Worm (Caenorhabditis elegans) whole organism, L3 larva: ENCODE measurements around the gene F26D10.13.
A peak's percentile ranks its signal among the peaks of the same experiment; 100 is the strongest.

ENCODE experiments used
- R02D3.7 ChIP-seq: fragments of 150-350 bp; optimal IDR thresholded peaks from 2 replicates; lab custom pipeline; 2014; ENCODE audit warnings: missing biosample characterization, missing genetic modification characterization
- ZK546.5 ChIP-seq: sonication (generic microtip); optimal IDR thresholded peaks from 2 replicates; lab custom pipeline; 2017; ENCODE audit warnings: missing biosample characterization, missing genetic modification characterization
- ceh-28 ChIP-seq: fragments of 150-350 bp; optimal IDR thresholded peaks from 2 replicates; lab custom pipeline; 2014; ENCODE audit warnings: missing biosample characterization, missing genetic modification reagents, missing genetic modification characterization
- ceh-82 ChIP-seq: fragments of 150-350 bp; optimal IDR thresholded peaks from 2 replicates; lab custom pipeline; 2014; ENCODE audit warnings: missing biosample characterization, missing genetic modification characterization
- ceh-9 ChIP-seq: sonication (generic microtip); optimal IDR thresholded peaks from 2 replicates; lab custom pipeline; 2018; ENCODE audit warnings: missing biosample characterization, missing genetic modification characterization
- egl-5 ChIP-seq: fragments of 150-350 bp; optimal IDR thresholded peaks from 2 replicates; lab custom pipeline; 2017; ENCODE audit warnings: missing biosample characterization, missing genetic modification reagents, missing genetic modification characterization, inconsistent platforms
- elt-2 ChIP-seq: sonication (generic microtip); optimal IDR thresholded peaks from 2 replicates; lab custom pipeline; 2016; ENCODE audit warnings: missing genetic modification reagents, mild to moderate bottlenecking, missing genetic modification characterization, missing compliant biosample characterization
- elt-3 ChIP-seq, 3 experiments: fragments of 150-350 bp in 1 of 3; sonication (generic microtip) in 2 of 3; optimal IDR thresholded peaks; 2 replicates in 2 of 3; 4 replicates in 1 of 3; lab custom pipeline; 2014 to 2017; ENCODE audit warnings: missing biosample characterization in 3 of 3, missing genetic modification characterization in 3 of 3
- fkh-10 ChIP-seq: sonication (generic microtip); optimal IDR thresholded peaks from 2 replicates; lab custom pipeline; 2017; ENCODE audit warnings: missing biosample characterization, missing genetic modification reagents, missing genetic modification characterization
- fkh-2 ChIP-seq: fragments of 150-350 bp; optimal IDR thresholded peaks from 2 replicates; lab custom pipeline; 2014; ENCODE audit warnings: missing biosample characterization, missing genetic modification reagents, missing genetic modification characterization
- fos-1 ChIP-seq: fragments of 150-350 bp; optimal IDR thresholded peaks from 2 replicates; lab custom pipeline; 2014; ENCODE audit warnings: missing biosample characterization, missing genetic modification characterization
- hmg-11 ChIP-seq: sonication (generic microtip); optimal IDR thresholded peaks from 2 replicates; lab custom pipeline; 2016; ENCODE audit warnings: missing genetic modification characterization, missing compliant biosample characterization
- jun-1 ChIP-seq: fragments of 150-350 bp; optimal IDR thresholded peaks from 2 replicates; lab custom pipeline; 2014; ENCODE audit warnings: missing biosample characterization, missing genetic modification reagents, missing genetic modification characterization
- lin-15B ChIP-seq: fragments of 150-350 bp; optimal IDR thresholded peaks from 2 replicates; lab custom pipeline; 2014; ENCODE audit warnings: missing biosample characterization, missing genetic modification characterization
- lin-39 ChIP-seq: fragments of 150-350 bp; optimal IDR thresholded peaks from 2 replicates; lab custom pipeline; 2018; ENCODE audit warnings: missing biosample characterization, missing genetic modification reagents, missing genetic modification characterization
- lsy-12 ChIP-seq: sonication (generic microtip); optimal IDR thresholded peaks from 2 replicates; lab custom pipeline; 2016; ENCODE audit warnings: mild to moderate bottlenecking, missing genetic modification characterization, missing compliant biosample characterization
- mdl-1 ChIP-seq: fragments of 150-350 bp; optimal IDR thresholded peaks from 2 replicates; lab custom pipeline; 2014; ENCODE audit warnings: missing biosample characterization, missing genetic modification characterization
- nfya-1 ChIP-seq: sonication (generic microtip); optimal IDR thresholded peaks from 2 replicates; lab custom pipeline; 2017; ENCODE audit warnings: missing genetic modification characterization, mild to moderate bottlenecking, missing compliant biosample characterization, antibody characterized with exemption, moderate library complexity; ENCODE audit not compliant: insufficient read depth
- nhr-12 ChIP-seq: fragments of 150-350 bp; optimal IDR thresholded peaks from 2 replicates; lab custom pipeline; 2014; ENCODE audit warnings: missing biosample characterization, missing genetic modification characterization
- nhr-23 ChIP-seq: fragments of 150-350 bp; optimal IDR thresholded peaks from 2 replicates; lab custom pipeline; 2014; ENCODE audit warnings: missing biosample characterization, missing genetic modification reagents, missing genetic modification characterization
- nhr-25 ChIP-seq: sonication (generic microtip); optimal IDR thresholded peaks from 2 replicates; lab custom pipeline; 2017; ENCODE audit warnings: missing biosample characterization, missing genetic modification characterization
- nhr-28 ChIP-seq: fragments of 150-350 bp; optimal IDR thresholded peaks from 2 replicates; lab custom pipeline; 2014; ENCODE audit warnings: missing biosample characterization, missing genetic modification characterization
- nhr-43 ChIP-seq: sonication (generic microtip); optimal IDR thresholded peaks from 2 replicates; lab custom pipeline; 2016; ENCODE audit warnings: mild to moderate bottlenecking, missing genetic modification characterization, missing compliant biosample characterization; ENCODE audit not compliant: poor library complexity, severe bottlenecking
- nhr-67 ChIP-seq: fragments of 150-350 bp; optimal IDR thresholded peaks from 2 replicates; lab custom pipeline; 2014; ENCODE audit warnings: missing biosample characterization, missing genetic modification characterization
- nhr-76 ChIP-seq: fragments of 150-350 bp; sonication (generic microtip); optimal IDR thresholded peaks from 5 replicates; lab custom pipeline; 2014; ENCODE audit warnings: missing biosample characterization, missing genetic modification characterization
- nhr-77 ChIP-seq: fragments of 150-350 bp; optimal IDR thresholded peaks from 2 replicates; lab custom pipeline; 2014; ENCODE audit warnings: missing biosample characterization, missing genetic modification characterization
- pha-4 ChIP-seq: fragments of 150-350 bp; optimal IDR thresholded peaks from 2 replicates; lab custom pipeline; 2014; ENCODE audit warnings: missing biosample characterization, missing genetic modification reagents, missing genetic modification characterization
- pqm-1 ChIP-seq: fragments of 150-350 bp; optimal IDR thresholded peaks from 2 replicates; lab custom pipeline; 2017; ENCODE audit warnings: missing biosample characterization, missing genetic modification characterization, inconsistent platforms
- sea-2 ChIP-seq: fragments of 150-350 bp; sonication (generic microtip); optimal IDR thresholded peaks from 4 replicates; lab custom pipeline; 2014; ENCODE audit warnings: missing biosample characterization, missing genetic modification reagents, missing genetic modification characterization
- tbx-2 ChIP-seq: sonication (generic microtip); optimal IDR thresholded peaks from 2 replicates; lab custom pipeline; 2016; ENCODE audit warnings: mild to moderate bottlenecking, missing genetic modification characterization, missing compliant biosample characterization
- zag-1 ChIP-seq: fragments of 150-350 bp; optimal IDR thresholded peaks from 2 replicates; lab custom pipeline; 2014; ENCODE audit warnings: missing biosample characterization, missing genetic modification characterization
- ztf-11 ChIP-seq: fragments of 150-350 bp; optimal IDR thresholded peaks from 2 replicates; lab custom pipeline; 2014; ENCODE audit warnings: missing biosample characterization, missing genetic modification characterization

The F26D10.13 gene

DNA sequence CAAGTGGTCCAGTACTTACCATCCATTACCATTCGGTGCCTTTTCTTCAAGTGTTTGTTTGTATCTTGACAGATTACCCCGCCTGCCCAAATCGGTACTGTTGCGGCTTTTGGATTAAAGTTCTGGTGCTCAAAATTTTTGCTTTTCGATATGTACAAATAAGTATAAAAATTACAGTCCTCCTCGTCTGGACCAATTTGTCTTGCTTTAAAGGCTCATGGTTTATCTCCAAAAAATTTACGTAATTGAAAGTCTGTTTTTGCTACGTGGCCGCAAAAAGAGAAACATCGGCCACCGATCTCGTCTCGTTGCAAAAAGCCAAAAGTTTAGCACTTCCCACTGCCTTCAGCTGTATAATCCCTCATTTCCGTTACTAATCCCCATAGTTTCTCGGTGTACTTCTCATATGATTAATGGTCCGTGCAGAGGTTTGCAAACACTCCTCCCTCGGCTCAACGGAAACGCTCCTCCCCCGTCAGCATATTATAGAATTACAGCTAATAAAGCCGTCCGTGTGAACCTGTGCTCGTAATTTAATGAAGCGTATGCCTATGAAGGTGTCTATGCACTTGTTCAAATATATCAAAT, 2.8 kb upstream of the F26D10.13 start:
- TF ChIP-seq lin-39 (tag; lab: Kevin White, UChicago) (peak; percentile 77), ceh-82 (tag; lab: Kevin White, UChicago) (no peak), nfya-1 (no peak), jun-1 (no peak)

DNA sequence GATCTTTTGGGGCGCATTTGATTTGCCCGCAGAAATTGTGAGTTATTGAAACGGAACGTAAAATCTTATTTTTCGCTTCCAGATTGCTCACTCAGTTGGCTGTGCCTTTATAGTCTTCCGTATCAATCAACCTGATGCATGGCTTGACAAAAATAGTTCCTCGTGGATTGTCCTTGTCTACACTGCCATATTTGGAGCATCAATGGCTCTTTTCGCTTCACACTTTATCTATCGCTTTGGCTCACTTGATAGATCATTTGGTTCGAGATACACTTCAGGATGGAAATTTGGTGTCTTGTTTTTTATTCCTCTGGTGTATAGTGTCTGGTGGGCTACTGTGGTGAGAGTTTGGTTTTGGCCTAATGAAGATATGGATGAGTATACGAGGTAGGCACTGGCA, 1.1 kb upstream of the F26D10.13 start:
- TF ChIP-seq ceh-28 (tag; lab: Kevin White, UChicago) (no peak), nhr-67 (tag; lab: Kevin White, UChicago) (no peak), ceh-9 (no peak), R02D3.7 (tag; lab: Kevin White, UChicago) (no peak), sea-2 (GFP tag; lab: Kevin White, UChicago) (no peak), elt-2 (tag; lab: Kevin White, UChicago) (no peak), pqm-1 (tag; lab: Kevin White, UChicago) (no peak), lsy-12 (tag; lab: Kevin White, UChicago) (no peak), nhr-77 (tag; lab: Kevin White, UChicago) (no peak)

DNA sequence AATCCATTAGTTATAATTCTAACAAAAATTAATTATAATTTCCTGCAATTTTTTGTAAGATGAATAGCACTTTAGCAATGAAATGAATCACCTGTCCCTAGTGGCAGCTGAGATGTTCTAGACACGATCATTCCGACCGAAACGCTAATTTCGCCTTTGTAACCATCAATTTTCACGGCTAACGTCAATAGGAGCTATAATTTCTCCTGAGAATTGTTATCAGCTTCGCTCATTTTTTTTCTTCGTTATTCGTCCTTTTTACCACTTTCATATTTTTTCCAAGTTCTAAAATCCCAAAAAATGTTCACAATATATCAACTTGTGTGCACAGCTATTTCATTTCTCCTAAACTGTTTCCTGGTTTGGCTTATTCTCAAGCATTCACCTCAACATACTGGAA, 665 bp upstream of the F26D10.13 start, which contains the start of gene str-187:
str-187 (plus strand) TSS at position 301 of the 400 bp plus-strand sequence.
- no peak for TF ChIP-seq pha-4 (tag; lab: Kevin White, UChicago)
- no peak for TF ChIP-seq egl-5
- TF ChIP-seq elt-2 (tag; lab: Kevin White, UChicago): no peak
- TF ChIP-seq fos-1 (tag; lab: Kevin White, UChicago): no peak
- no peak for TF ChIP-seq fkh-2 (tag; lab: Kevin White, UChicago)

DNA sequence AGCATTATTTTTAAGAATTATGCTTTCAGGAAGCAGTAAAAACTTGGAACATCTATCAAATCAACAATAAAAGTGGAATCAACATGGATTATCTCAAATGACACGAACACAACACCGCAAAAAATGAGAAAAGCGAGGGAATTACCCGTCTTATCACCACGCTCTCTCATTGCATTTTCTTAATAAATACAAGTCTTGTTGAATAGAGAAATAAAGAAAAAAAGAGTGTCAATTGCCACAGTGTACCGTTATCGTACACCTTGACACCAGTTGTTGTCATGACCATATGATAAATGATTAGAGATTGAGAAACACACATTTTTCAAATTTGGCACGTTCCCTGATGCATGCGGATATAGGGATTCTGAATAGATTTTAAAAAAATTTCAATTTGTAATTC, 900 bp downstream of the F26D10.13 start:
- TF ChIP-seq nhr-43 (tag; lab: Kevin White, UChicago) (peak; percentile 28), zag-1 (tag; lab: Kevin White, UChicago) (no peak), nhr-23 (tag; lab: Kevin White, UChicago) (peak; percentile 56), pha-4 (tag; lab: Kevin White, UChicago) (peak; percentile 64), nfya-1 (peak; percentile 28), pqm-1 (tag; lab: Kevin White, UChicago) (peak; percentile 93), nhr-67 (tag; lab: Kevin White, UChicago) (no peak), jun-1 (peak; percentile 10), nhr-76 (tag; lab: Kevin White, UChicago) (peak; percentile 85), elt-2 (tag; lab: Kevin White, UChicago) (peak; percentile 96), elt-3 (tag; optimal IDR thresholded peaks at IDR 0.05; lab: Kevin White, UChicago) (no peak), nhr-12 (no peak), egl-5 (no peak), lin-15B (tag; lab: Kevin White, UChicago) (no peak)

DNA sequence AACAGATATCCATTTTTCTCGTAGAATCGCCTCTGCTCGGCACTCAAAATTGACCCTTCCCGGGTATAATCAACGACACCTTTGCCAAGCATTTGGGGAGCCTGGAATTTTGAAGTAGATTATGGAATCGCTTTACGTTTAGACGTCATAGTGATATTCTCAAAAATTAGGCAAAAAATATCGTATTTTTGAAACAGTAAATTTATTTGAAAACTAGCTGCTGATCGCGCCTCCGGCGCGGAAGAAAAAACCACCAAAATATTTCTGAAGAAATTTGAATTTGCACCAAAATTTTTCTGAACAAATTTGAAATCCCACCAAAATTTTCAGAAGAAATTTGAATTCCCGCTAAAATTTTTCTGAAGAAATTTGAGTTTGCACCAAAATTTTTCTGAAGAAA, 2.2 kb downstream of the F26D10.13 start, which contains the start of gene ZK550.6:
ZK550.6 (minus strand) TSS at position 101 of the 400 bp plus-strand sequence.
- no peak for TF ChIP-seq ZK546.5 (tag; lab: Kevin White, UChicago)
- TF ChIP-seq ceh-28 (tag; lab: Kevin White, UChicago): no peak
- TF ChIP-seq lsy-12 (tag; lab: Kevin White, UChicago): no peak
- no peak for TF ChIP-seq lin-39 (tag; lab: Kevin White, UChicago)
- TF ChIP-seq elt-2 (tag; lab: Kevin White, UChicago): no peak
- no peak for TF ChIP-seq nhr-67 (tag; lab: Kevin White, UChicago)
- no peak for TF ChIP-seq nhr-43 (tag; lab: Kevin White, UChicago)
- no peak for TF ChIP-seq nhr-77 (tag; lab: Kevin White, UChicago)
- no peak for TF ChIP-seq fkh-10
- no peak for TF ChIP-seq nhr-25 (tag; lab: Kevin White, UChicago)
- no peak for TF ChIP-seq egl-5
- no peak for TF ChIP-seq nhr-76 (tag; lab: Kevin White, UChicago)
- TF ChIP-seq hmg-11 (tag; lab: Kevin White, UChicago): no peak
- no peak for TF ChIP-seq zag-1 (tag; lab: Kevin White, UChicago)

DNA sequence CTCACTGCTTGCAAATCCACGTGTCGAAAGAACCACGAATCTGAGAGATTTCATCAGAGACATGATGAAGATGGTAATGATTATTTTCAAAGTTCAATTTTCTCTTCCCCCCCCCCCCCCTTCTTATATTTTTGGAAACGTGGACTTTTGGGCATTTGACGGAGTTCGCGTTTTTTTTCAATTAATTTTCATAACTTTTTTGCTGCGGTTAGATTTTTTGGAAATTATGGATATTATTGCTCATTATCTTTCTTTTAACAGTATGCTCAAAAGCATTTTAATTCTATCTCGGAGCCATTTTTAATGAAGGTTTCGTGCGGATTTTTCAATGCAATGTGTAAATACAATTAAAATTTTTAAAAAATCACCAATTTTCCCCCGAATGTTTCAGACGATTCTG, 5.3 kb downstream of the F26D10.13 start, which contains the start of gene phyh-1:
phyh-1 (minus strand) TSS at position 101 of the 400 bp plus-strand sequence.
- TF ChIP-seq ztf-11 (tag; lab: Kevin White, UChicago) (no peak), jun-1 (no peak), mdl-1 (tag; lab: Kevin White, UChicago) (no peak), nhr-28 (tag; lab: Kevin White, UChicago) (no peak), nhr-43 (tag; lab: Kevin White, UChicago) (no peak), elt-2 (tag; lab: Kevin White, UChicago) (no peak), tbx-2 (tag; lab: Kevin White, UChicago) (no peak)
